Worm (Caenorhabditis elegans) whole organism, L2 larva: ENCODE measurements around the gene daf-41.

Experiments used
- R02D3.7 ChIP-seq: fragments of 150-350 bp; optimal IDR thresholded peaks from 2 replicates; lab custom pipeline; 2014; ENCODE audit warnings: missing biosample characterization, missing genetic modification characterization
- ama-1 ChIP-seq: fragments of 150-350 bp; optimal IDR thresholded peaks from 2 replicates; lab custom pipeline; 2018; ENCODE audit warnings: inconsistent platforms
- ceh-82 ChIP-seq: fragments of 150-350 bp; optimal IDR thresholded peaks from 2 replicates; lab custom pipeline; 2014; ENCODE audit warnings: missing biosample characterization, missing genetic modification characterization
- elt-1 ChIP-seq: fragments of 150-350 bp; optimal IDR thresholded peaks from 2 replicates; lab custom pipeline; 2014; ENCODE audit warnings: missing biosample characterization, missing genetic modification characterization
- elt-3 ChIP-seq: sonication (generic microtip); optimal IDR thresholded peaks from 2 replicates; lab custom pipeline; 2017; ENCODE audit warnings: missing biosample characterization, missing genetic modification characterization
- lin-13 ChIP-seq: fragments of 150-350 bp; optimal IDR thresholded peaks from 2 replicates; lab custom pipeline; 2014; ENCODE audit warnings: missing biosample characterization, missing genetic modification reagents, missing genetic modification characterization
- lsy-2 ChIP-seq, 2 experiments: fragments of 150-350 bp in 1 of 2; sonication (generic microtip) in 1 of 2; optimal IDR thresholded peaks; 2 replicates each; lab custom pipeline; 2014 to 2017; ENCODE audit warnings: missing biosample characterization in 2 of 2, missing genetic modification characterization in 2 of 2
- mdl-1 ChIP-seq, 2 experiments: fragments of 150-350 bp in 1 of 2; sonication (generic microtip) in 1 of 2; optimal IDR thresholded peaks; 2 replicates each; lab custom pipeline; 2017; ENCODE audit warnings: missing biosample characterization in 2 of 2, missing genetic modification characterization in 2 of 2
- nhr-10 ChIP-seq: sonication (generic microtip); optimal IDR thresholded peaks from 2 replicates; lab custom pipeline; 2017; ENCODE audit warnings: missing biosample characterization, missing genetic modification characterization
- nhr-237 ChIP-seq: fragments of 150-350 bp; optimal IDR thresholded peaks from 2 replicates; lab custom pipeline; 2014; ENCODE audit warnings: missing biosample characterization, missing genetic modification characterization
- nhr-77 ChIP-seq: fragments of 150-350 bp; optimal IDR thresholded peaks from 2 replicates; lab custom pipeline; 2014; ENCODE audit warnings: missing biosample characterization, missing genetic modification characterization
- unc-55 ChIP-seq: fragments of 150-350 bp; sonication (generic microtip); optimal IDR thresholded peaks from 3 replicates; lab custom pipeline; 2014; ENCODE audit warnings: missing biosample characterization, missing genetic modification reagents, missing genetic modification characterization
- zag-1 ChIP-seq: fragments of 150-350 bp; optimal IDR thresholded peaks from 2 replicates; lab custom pipeline; 2014; ENCODE audit warnings: missing biosample characterization, missing genetic modification characterization
- ztf-4 ChIP-seq: fragments of 150-350 bp; optimal IDR thresholded peaks from 2 replicates; lab custom pipeline; 2014; ENCODE audit warnings: missing biosample characterization, missing genetic modification characterization

ce11 chrIII:5287877-5288276, 13.3 kb upstream of the daf-41 start, which contains the start of gene T15B12.1:
- TF ChIP-seq elt-1 (tag; lab: Kevin White, UChicago) (no peak), elt-3 (tag; lab: Kevin White, UChicago) (no peak), zag-1 (no peak), lin-13 (no peak), mdl-1 (tag; optimal IDR thresholded peaks at IDR 0.05; lab: Kevin White, UChicago) (no peak), ceh-82 (tag; lab: Kevin White, UChicago) (no peak), unc-55 (GFP tag; lab: Kevin White, UChicago) (no peak), nhr-77 (tag; lab: Kevin White, UChicago) (no peak), R02D3.7 (no peak), ama-1 (lab: Kevin White, UChicago) (no peak), nhr-10 (no peak), ztf-4 (tag; lab: Kevin White, UChicago) (no peak), lsy-2 (tag; optimal IDR thresholded peaks at IDR 0.05; lab: Kevin White, UChicago) (no peak), nhr-237 (tag; lab: Kevin White, UChicago) (no peak)
